Fruit fly (Drosophila melanogaster) ovary, adult (tissue): ENCODE results near the gene pHCl-1.

Source experiments
- CG17801 ChIP-seq: fragments of 200-800 bp; optimal IDR thresholded peaks from 2 replicates; lab custom pipeline; 2019; ENCODE audit warnings: missing biosample characterization, mild to moderate bottlenecking, missing genetic modification characterization, moderate library complexity; ENCODE audit not compliant: partially characterized antibody

pHCl-1 gene

dm6 chr3L:15898952-15899351 lies at the start of gene pHCl-1:
TSS of gene pHCl-1 (minus strand) at chr3L:15899029.
- no peak for TF ChIP-seq CG17801

dm6 chr3L:15940823-15941222 lies 42.0 kb upstream of the pHCl-1 start:
- TF ChIP-seq CG17801: no peak

dm6 chr3L:15924811-15925437 lies 26.1 kb upstream of the pHCl-1 start, which contains the start of gene sff:
TSS of gene sff (minus strand) at chr3L:15924861.
- TF ChIP-seq CG17801: peak; percentile 66

dm6 chr3L:15924319-15924718 lies 25.5 kb upstream of the pHCl-1 start:
- TF ChIP-seq CG17801: no peak

- no peak for TF ChIP-seq CG17801
Observed at dm6 chr3L:15923352-15923751, 24.5 kb upstream of the pHCl-1 start.

- TF ChIP-seq CG17801: no peak
Observed at dm6 chr3L:15921043-15921621, 22.3 kb upstream of the pHCl-1 start.

dm6 chr3L:15906262-15906661 lies 7.4 kb upstream of the pHCl-1 start:
- no peak for TF ChIP-seq CG17801

- TF ChIP-seq CG17801: no peak
Observed at dm6 chr3L:15893490-15893889, 5.3 kb downstream of the pHCl-1 start.

dm6 chr3L:15877520-15877919 lies 21.3 kb downstream of the pHCl-1 start:
- no peak for TF ChIP-seq CG17801

- no peak for TF ChIP-seq CG17801
Observed at dm6 chr3L:15856035-15856434, 42.8 kb downstream of the pHCl-1 start.

- TF ChIP-seq CG17801: no peak
Observed at dm6 chr3L:15847655-15848054, 51.2 kb downstream of the pHCl-1 start.

dm6 chr3L:15847224-15847623 lies 51.6 kb downstream of the pHCl-1 start:
- TF ChIP-seq CG17801: no peak

dm6 chr3L:15844577-15844976 lies 54.3 kb downstream of the pHCl-1 start:
- TF ChIP-seq CG17801: no peak

- no peak for TF ChIP-seq CG17801
Observed at dm6 chr3L:15843962-15844361, 54.9 kb downstream of the pHCl-1 start, which contains the start of gene meru. TSS of gene meru (minus strand) at chr3L:15844062.

dm6 chr3L:15837209-15837608 lies 61.6 kb downstream of the pHCl-1 start, which contains the start of gene CG15715:
TSS of gene CG15715 (minus strand) at chr3L:15837482.
- peak; percentile 12 for TF ChIP-seq CG17801

dm6 chr3L:15834877-15835555 lies 63.8 kb downstream of the pHCl-1 start, which contains the start of gene CG18081:
TSS of gene CG18081 (minus strand) at chr3L:15835388.
- TF ChIP-seq CG17801: no peak

- TF ChIP-seq CG17801: no peak
Observed at dm6 chr3L:15832146-15832545, 66.7 kb downstream of the pHCl-1 start, which contains the start of gene CG12713. TSS of gene CG12713 (plus strand) at chr3L:15832464.
